Worm (Caenorhabditis elegans): Measurements from ENCODE around the gene Y82E9BR.17.

- TF ChIP-seq pha-4 (tag; optimal IDR thresholded peaks at IDR 0.05) (no peak), ces-1 (GFP tag; optimal IDR thresholded peaks at IDR 0.05) (no peak), elt-3 (tag; optimal IDR thresholded peaks at IDR 0.05) (no peak), M03D4.4 (tag; optimal IDR thresholded peaks at IDR 0.05) (no peak), nhr-12 (tag; optimal IDR thresholded peaks at IDR 0.05) (no peak)
Measured at ce11 chrIII:1436738-1437137, 18.8 kb downstream of the Y82E9BR.17 start.
